Fruit fly (Drosophila melanogaster) whole organism, embryonic: ENCODE data around the gene MED4.

Experiments
- Adf1 ChIP-seq: fragments of 200-800 bp; sonication (Bioruptor generic); IDR thresholded peaks from 2 replicates; pipeline ENCODE4 v1.3.6; 2022; ENCODE audit warnings: missing biosample characterization, missing genetic modification characterization
- Atf3 ChIP-seq: fragments of 200-800 bp; sonication (Bioruptor generic); optimal IDR thresholded peaks from 3 replicates; lab custom pipeline; 2016; ENCODE audit warnings: missing biosample characterization, missing genetic modification characterization
- BtbVII ChIP-seq: fragments of 200-800 bp; sonication (Bioruptor generic); optimal IDR thresholded peaks from 3 replicates; lab custom pipeline; 2017; ENCODE audit warnings: missing biosample characterization, mild to moderate bottlenecking, missing genetic modification characterization
- CG10267 ChIP-seq: fragments of 200-800 bp; sonication (Bioruptor generic); optimal IDR thresholded peaks from 2 replicates; lab custom pipeline; 2018; ENCODE audit warnings: missing biosample characterization, mild to moderate bottlenecking, missing genetic modification characterization, moderate library complexity
- CG10654 ChIP-seq: fragments of 200-800 bp; sonication (Bioruptor generic); optimal IDR thresholded peaks from 2 replicates; lab custom pipeline; 2016; ENCODE audit warnings: missing biosample characterization, missing genetic modification characterization
- CG10959 ChIP-seq: fragments of 200-800 bp; sonication (Bioruptor generic); IDR thresholded peaks from 2 replicates; pipeline ENCODE4 v1.3.6; 2022; ENCODE audit warnings: missing biosample characterization, missing genetic modification characterization
- CG12299 ChIP-seq: fragments of 200-800 bp; sonication (Bioruptor generic); optimal IDR thresholded peaks from 2 replicates; lab custom pipeline; 2018; ENCODE audit warnings: missing biosample characterization, mild to moderate bottlenecking, missing genetic modification characterization
- CG14860 ChIP-seq: fragments of 200-800 bp; sonication (Bioruptor generic); IDR thresholded peaks from 3 replicates; pipeline ENCODE4 v1.3.6; 2022; ENCODE audit warnings: missing biosample characterization, missing genetic modification characterization; ENCODE audit not compliant: partially characterized antibody
- CG15601 ChIP-seq: fragments of 200-800 bp; sonication (Bioruptor generic); optimal IDR thresholded peaks from 3 replicates; lab custom pipeline; 2019; ENCODE audit warnings: missing biosample characterization, mild to moderate bottlenecking, missing genetic modification characterization, moderate library complexity
- CG16779 ChIP-seq: fragments of 200-800 bp; sonication (Bioruptor generic); IDR thresholded peaks from 2 replicates; pipeline ENCODE4 v1.3.6; 2022; ENCODE audit warnings: missing biosample characterization, missing genetic modification characterization
- CG16863 ChIP-seq: fragments of 200-800 bp; sonication (Bioruptor generic); optimal IDR thresholded peaks from 3 replicates; lab custom pipeline; 2016; ENCODE audit warnings: missing biosample characterization, missing genetic modification characterization
- CG17385 ChIP-seq: fragments of 200-800 bp; sonication (Bioruptor generic); optimal IDR thresholded peaks from 3 replicates; lab custom pipeline; 2018; ENCODE audit warnings: missing biosample characterization, mild to moderate bottlenecking, missing genetic modification characterization
- CG1832 ChIP-seq: fragments of 200-800 bp; sonication (Bioruptor generic); optimal IDR thresholded peaks from 2 replicates; lab custom pipeline; 2017; ENCODE audit warnings: missing biosample characterization, mild to moderate bottlenecking, missing genetic modification characterization, inconsistent platforms
- CG2202 ChIP-seq: fragments of 200-800 bp; sonication (Bioruptor generic); optimal IDR thresholded peaks from 2 replicates; lab custom pipeline; 2018; ENCODE audit warnings: missing biosample characterization, mild to moderate bottlenecking, missing genetic modification characterization
- CG3995 ChIP-seq: fragments of 200-800 bp; sonication (Bioruptor generic); optimal IDR thresholded peaks from 3 replicates; lab custom pipeline; 2016; ENCODE audit warnings: missing biosample characterization, missing genetic modification characterization
- CG6683 ChIP-seq: fragments of 200-800 bp; sonication (Bioruptor generic); optimal IDR thresholded peaks from 2 replicates; lab custom pipeline; 2017; ENCODE audit warnings: missing biosample characterization, mild to moderate bottlenecking, missing genetic modification characterization, missing genetic modification reagents
- CG6813 ChIP-seq: fragments of 200-800 bp; sonication (Bioruptor generic); optimal IDR thresholded peaks from 2 replicates; lab custom pipeline; 2017; ENCODE audit warnings: missing biosample characterization, missing genetic modification characterization, mild to moderate bottlenecking, moderate library complexity, missing genetic modification reagents
- CG7786 ChIP-seq: fragments of 200-800 bp; sonication (Bioruptor generic); optimal IDR thresholded peaks from 2 replicates; lab custom pipeline; 2016; ENCODE audit warnings: missing biosample characterization, missing genetic modification characterization
- CG8388 ChIP-seq: fragments of 200-800 bp; sonication (Bioruptor generic); optimal IDR thresholded peaks from 2 replicates; lab custom pipeline; 2019; ENCODE audit warnings: missing biosample characterization, mild to moderate bottlenecking, missing genetic modification characterization, moderate library complexity
- CG9797 ChIP-seq: fragments of 200-800 bp; sonication (Bioruptor generic); optimal IDR thresholded peaks from 3 replicates; lab custom pipeline; 2018; ENCODE audit warnings: missing biosample characterization, mild to moderate bottlenecking, missing genetic modification characterization
- CG9932 ChIP-seq: fragments of 200-800 bp; sonication (Bioruptor generic); IDR thresholded peaks from 2 replicates; pipeline ENCODE4 v1.3.6; 2022; ENCODE audit warnings: missing biosample characterization, missing genetic modification characterization
- CrebB ChIP-seq: fragments of 200-800 bp; sonication (Bioruptor generic); optimal IDR thresholded peaks from 3 replicates; lab custom pipeline; 2018; ENCODE audit warnings: missing biosample characterization, mild to moderate bottlenecking, missing genetic modification characterization
- Dad ChIP-seq: fragments of 200-800 bp; sonication (Bioruptor generic); optimal IDR thresholded peaks from 3 replicates; lab custom pipeline; 2016; ENCODE audit warnings: missing biosample characterization, missing genetic modification characterization
- Dbx ChIP-seq: fragments of 200-800 bp; sonication (Bioruptor generic); IDR thresholded peaks from 3 replicates; pipeline ENCODE4 v1.3.6; 2022; ENCODE audit warnings: missing biosample characterization, missing genetic modification characterization
- Dip2 ChIP-seq: fragments of 200-800 bp; sonication (Bioruptor generic); IDR thresholded peaks from 2 replicates; pipeline ENCODE4 v1.3.6; 2022; ENCODE audit warnings: missing biosample characterization, missing genetic modification characterization
- Dp ChIP-seq: fragments of 200-800 bp; sonication (Bioruptor generic); optimal IDR thresholded peaks from 2 replicates; lab custom pipeline; 2018; ENCODE audit warnings: missing biosample characterization, mild to moderate bottlenecking, missing genetic modification characterization, moderate library complexity
- Drgx ChIP-seq: fragments of 200-800 bp; sonication (Bioruptor generic); IDR thresholded peaks from 2 replicates; pipeline ENCODE4 v1.3.6; 2022; ENCODE audit warnings: missing biosample characterization, missing genetic modification characterization
- Eip74EF ChIP-seq, 2 experiments: fragments of 200-800 bp in 1 of 2; fragments of >200 bp in 1 of 2; sonication (Bioruptor generic) in 1 of 2; optimal IDR thresholded peaks; 2 replicates each; lab custom pipeline; 2017 to 2019; ENCODE audit warnings: missing biosample characterization in 2 of 2, missing genetic modification characterization in 2 of 2, mild to moderate bottlenecking in 1 of 2, moderate library complexity in 1 of 2
- HLHmδ ChIP-seq: fragments of 200-800 bp; sonication (Bioruptor generic); optimal IDR thresholded peaks from 2 replicates; lab custom pipeline; 2018; ENCODE audit warnings: missing biosample characterization, mild to moderate bottlenecking, missing genetic modification characterization, moderate library complexity
- Nf-YB ChIP-seq: fragments of 200-800 bp; sonication (Bioruptor generic); optimal IDR thresholded peaks from 3 replicates; lab custom pipeline; 2019; ENCODE audit warnings: missing biosample characterization, mild to moderate bottlenecking, missing genetic modification characterization, moderate library complexity
- NfI ChIP-seq: fragments of 200-800 bp; sonication (Bioruptor generic); optimal IDR thresholded peaks from 3 replicates; lab custom pipeline; 2018; ENCODE audit warnings: missing biosample characterization, mild to moderate bottlenecking, missing genetic modification characterization, moderate library complexity
- Sry-β ChIP-seq: fragments of 200-800 bp; sonication (Bioruptor generic); optimal IDR thresholded peaks from 2 replicates; lab custom pipeline; 2018; ENCODE audit warnings: missing biosample characterization, mild to moderate bottlenecking, missing genetic modification characterization, moderate library complexity
- ap ChIP-seq: fragments of 200-800 bp; sonication (Bioruptor generic); IDR thresholded peaks from 2 replicates; pipeline ENCODE4 v1.3.6; 2022; ENCODE audit warnings: missing biosample characterization, missing genetic modification characterization
- dimm ChIP-seq: fragments of 200-800 bp; sonication (Bioruptor generic); IDR thresholded peaks from 2 replicates; pipeline ENCODE4 v1.3.6; 2022; ENCODE audit warnings: missing biosample characterization, missing genetic modification characterization
- fd96Cb ChIP-seq: fragments of 200-800 bp; sonication (Bioruptor generic); optimal IDR thresholded peaks from 2 replicates; lab custom pipeline; 2018; ENCODE audit warnings: missing biosample characterization, mild to moderate bottlenecking, missing genetic modification characterization, moderate library complexity
- fu2 ChIP-seq: fragments of 200-800 bp; sonication (Bioruptor generic); optimal IDR thresholded peaks from 2 replicates; lab custom pipeline; 2016; ENCODE audit warnings: missing biosample characterization, missing genetic modification characterization
- gsb-n ChIP-seq: fragments of 200-800 bp; sonication (Bioruptor generic); optimal IDR thresholded peaks from 3 replicates; lab custom pipeline; 2018; ENCODE audit warnings: missing biosample characterization, mild to moderate bottlenecking, missing genetic modification characterization
- hkb ChIP-seq, 2 experiments: fragments of 200-800 bp in 1 of 2; fragments of >200 bp in 1 of 2; sonication (Bioruptor generic) in 1 of 2; IDR thresholded peaks in 1 of 2; optimal IDR thresholded peaks in 1 of 2; 2 replicates each; pipeline versions ENCODE4 v1.3.6 to Lab custom; 2017 to 2022; ENCODE audit warnings: missing biosample characterization in 1 of 2, missing genetic modification characterization in 1 of 2
- nerfin-2 ChIP-seq: fragments of 200-800 bp; sonication (Bioruptor generic); IDR thresholded peaks from 2 replicates; pipeline ENCODE4 v1.3.6; 2022; ENCODE audit warnings: missing biosample characterization, missing genetic modification characterization; ENCODE audit not compliant: partially characterized antibody
- ranshi ChIP-seq: fragments of 200-800 bp; sonication (Bioruptor generic); IDR thresholded peaks from 2 replicates; pipeline ENCODE4 v1.3.6; 2022; ENCODE audit warnings: missing biosample characterization, missing genetic modification characterization
- sna ChIP-seq: fragments of 200-800 bp; sonication (Bioruptor generic); IDR thresholded peaks from 2 replicates; pipeline ENCODE4 v1.3.6; 2022; ENCODE audit warnings: missing biosample characterization, missing genetic modification characterization; ENCODE audit not compliant: partially characterized antibody
- stc ChIP-seq: fragments of 200-800 bp; sonication (Bioruptor generic); IDR thresholded peaks from 2 replicates; pipeline ENCODE4 v1.3.6; 2022; ENCODE audit warnings: missing biosample characterization, missing genetic modification characterization
- sug ChIP-seq: fragments of 200-800 bp; optimal IDR thresholded peaks from 2 replicates; lab custom pipeline; 2019; ENCODE audit warnings: missing biosample characterization, mild to moderate bottlenecking, missing genetic modification characterization, moderate library complexity
- tap ChIP-seq: fragments of 200-800 bp; optimal IDR thresholded peaks from 3 replicates; lab custom pipeline; 2019; ENCODE audit warnings: missing biosample characterization, mild to moderate bottlenecking, missing genetic modification characterization, moderate library complexity
- toy ChIP-seq: fragments of 200-800 bp; sonication (Bioruptor generic); IDR thresholded peaks from 2 replicates; pipeline ENCODE4 v1.3.6; 2022; ENCODE audit warnings: missing biosample characterization, missing genetic modification characterization
- wdn ChIP-seq: fragments of 200-800 bp; sonication (Bioruptor generic); IDR thresholded peaks from 2 replicates; pipeline ENCODE4 v1.3.6; 2022; ENCODE audit warnings: missing biosample characterization, missing genetic modification characterization
- zen ChIP-seq: fragments of 200-800 bp; sonication (Bioruptor generic); optimal IDR thresholded peaks from 3 replicates; lab custom pipeline; 2018; ENCODE audit warnings: missing biosample characterization, mild to moderate bottlenecking, missing genetic modification characterization, moderate library complexity
- zfh1 ChIP-seq: fragments of 200-800 bp; sonication (Bioruptor generic); IDR thresholded peaks from 3 replicates; pipeline ENCODE4 v1.3.6; 2022; ENCODE audit warnings: missing biosample characterization, missing genetic modification characterization

Gene MED4

dm6 chr3L:7241217-7241859 lies 9.0 kb downstream of the MED4 start, which contains the start of the genes RpL18 and Neos (continued):
- TF ChIP-seq sna (GFP tag; lab: Robert Waterston, UW), result no peak
- TF ChIP-seq Dip2 (GFP tag; lab: Robert Waterston, UW), result no peak
- TF ChIP-seq CG3995 (GFP tag; lab: Kevin White, UChicago), result peak; percentile 49
- TF ChIP-seq CG17385 (GFP tag; lab: Kevin White, UChicago), result peak; percentile 79
- TF ChIP-seq stc (GFP tag; lab: Robert Waterston, UW), result peak; percentile 64
- TF ChIP-seq CG9797 (GFP tag; lab: Kevin White, UChicago), result peak; percentile 85
- peak; percentile 5 for TF ChIP-seq fd96Cb (tag; lab: Kevin White, UChicago)
- peak; percentile 59 for TF ChIP-seq CG2202 (tag; lab: Kevin White, UChicago)
- peak; percentile 65 for TF ChIP-seq CG9932
- peak; percentile 63 for TF ChIP-seq CG8388 (GFP tag; lab: Kevin White, UChicago)
- peak; percentile 78 for TF ChIP-seq CG10267 (tag; lab: Kevin White, UChicago)
- TF ChIP-seq Drgx (GFP tag; lab: Robert Waterston, UW), result no peak; the same call in 1 of the 2 replicates
- peak; percentile 18 for TF ChIP-seq Sry-β (GFP tag; lab: Kevin White, UChicago)
- TF ChIP-seq Nf-YB (GFP tag; lab: Kevin White, UChicago), result peak; percentile 63
- TF ChIP-seq Dbx (GFP tag; lab: Robert Waterston, UW), result peak; percentile 67
- peak; percentile 5 for TF ChIP-seq Atf3
- TF ChIP-seq Adf1 (GFP tag; lab: Robert Waterston, UW), result peak; percentile 23; the same call in 1 of the 2 replicates
- peak; percentile 81 for TF ChIP-seq BtbVII (GFP tag; lab: Kevin White, UChicago)
- TF ChIP-seq CrebB (tag; lab: Kevin White, UChicago), result peak; percentile 73
- peak; percentile 44 for TF ChIP-seq zfh1 (GFP tag; lab: Robert Waterston, UW)
- peak; percentile 80 for TF ChIP-seq CG15601 (tag; lab: Kevin White, UChicago)
- TF ChIP-seq CG1832 (GFP tag; lab: Kevin White, UChicago), result no peak
- TF ChIP-seq sug (tag; lab: Kevin White, UChicago), result peak; percentile 64
- TF ChIP-seq Dp (GFP tag; lab: Kevin White, UChicago), result peak; percentile 24
- peak; percentile 48 for TF ChIP-seq fu2 (GFP tag; lab: Kevin White, UChicago)
- TF ChIP-seq Dad (GFP tag; lab: Kevin White, UChicago), result peak; percentile 56
- peak; percentile 18 for TF ChIP-seq CG7786 (GFP tag; lab: Kevin White, UChicago)
- peak; percentile 40 for TF ChIP-seq CG10654 (GFP tag; lab: Kevin White, UChicago)
- no peak for TF ChIP-seq nerfin-2 (GFP tag; lab: Robert Waterston, UW)
- TF ChIP-seq tap (tag; lab: Kevin White, UChicago), result peak; percentile 46
- peak; percentile 53 for TF ChIP-seq wdn
- TF ChIP-seq CG6813, result peak; percentile 71
- TF ChIP-seq Eip74EF (GFP tag; optimal IDR thresholded peaks at IDR 0.05; lab: Kevin White, UChicago), result peak in 1 of 2 experiments; percentile 47
- TF ChIP-seq gsb-n (tag; lab: Kevin White, UChicago), result peak; percentile 68
- TF ChIP-seq CG14860 (GFP tag; lab: Robert Waterston, UW), result no peak
- TF ChIP-seq hkb (optimal IDR thresholded peaks at IDR 0.05; lab: Kevin White, UChicago), result no peak
- TF ChIP-seq hkb (GFP tag; IDR thresholded peaks at IDR 0.05; lab: Robert Waterston, UW), result peak; percentile 70
- no peak for TF ChIP-seq CG16779
- peak; percentile 59 for TF ChIP-seq CG12299 (tag; lab: Kevin White, UChicago)
- peak; percentile 15; the same call in 1 of the 2 replicates for TF ChIP-seq CG10959 (GFP tag; lab: Robert Waterston, UW)
- peak; percentile 44 for TF ChIP-seq ap (GFP tag; lab: Robert Waterston, UW)
- no peak for TF ChIP-seq dimm
- TF ChIP-seq CG6683, result peak; percentile 47
- peak; percentile 72 for TF ChIP-seq HLHmδ (GFP tag; lab: Kevin White, UChicago)
- TF ChIP-seq ranshi, result peak; percentile 57
- TF ChIP-seq CG16863 (GFP tag; lab: Kevin White, UChicago), result peak; percentile 55
- TF ChIP-seq NfI (GFP tag; lab: Kevin White, UChicago), result peak; percentile 84
- peak; percentile 63 for TF ChIP-seq zen (tag; lab: Kevin White, UChicago)
- TF ChIP-seq toy (GFP tag; lab: Robert Waterston, UW), result no peak
